Worm (Caenorhabditis elegans) whole organism, L1 larva: ENCODE measurements around the gene hpo-18.

Experiments used
- C04F5.9 ChIP-seq: sonication (generic microtip); optimal IDR thresholded peaks from 2 replicates; lab custom pipeline; 2016; ENCODE audit warnings: missing genetic modification characterization, missing compliant biosample characterization
- C16A3.4 ChIP-seq: fragments of 150-350 bp; optimal IDR thresholded peaks from 2 replicates; lab custom pipeline; 2014; ENCODE audit warnings: missing biosample characterization, missing genetic modification characterization
- aha-1 ChIP-seq: fragments of 150-350 bp; optimal IDR thresholded peaks from 2 replicates; lab custom pipeline; 2014; ENCODE audit warnings: missing biosample characterization, missing genetic modification characterization
- aly-2 ChIP-seq: fragments of 150-350 bp; optimal IDR thresholded peaks from 2 replicates; lab custom pipeline; 2014; ENCODE audit warnings: missing biosample characterization, missing genetic modification characterization
- ama-1 ChIP-seq: fragments of 150-350 bp; optimal IDR thresholded peaks from 2 replicates; lab custom pipeline; 2014
- blmp-1 ChIP-seq: fragments of 150-350 bp; optimal IDR thresholded peaks from 2 replicates; lab custom pipeline; 2014; ENCODE audit warnings: missing biosample characterization, missing genetic modification characterization
- ceh-63 ChIP-seq: fragments of 200-800 bp; sonication (Bioruptor generic); optimal IDR thresholded peaks from 2 replicates; lab custom pipeline; 2018; ENCODE audit warnings: mild to moderate bottlenecking, missing genetic modification characterization, missing compliant biosample characterization
- ceh-82 ChIP-seq, 3 experiments: fragments of 150-350 bp in 1 of 3; sonication (generic microtip) in 2 of 3; optimal IDR thresholded peaks; 2 replicates each; lab custom pipeline; 2014 to 2017; ENCODE audit warnings: missing biosample characterization in 3 of 3, missing genetic modification characterization in 3 of 3
- ceh-90 ChIP-seq: sonication (generic microtip); optimal IDR thresholded peaks from 2 replicates; lab custom pipeline; 2016; ENCODE audit warnings: missing genetic modification characterization, missing compliant biosample characterization
- ces-1 ChIP-seq: fragments of 150-350 bp; optimal IDR thresholded peaks from 2 replicates; lab custom pipeline; 2014; ENCODE audit warnings: missing biosample characterization, missing genetic modification reagents, missing genetic modification characterization
- dpl-1 ChIP-seq, 3 experiments: fragments of 150-350 bp in 2 of 3; sonication (generic microtip) in 1 of 3; optimal IDR thresholded peaks; 2 replicates each; lab custom pipeline; 2014 to 2017; ENCODE audit warnings: missing biosample characterization in 3 of 3, missing genetic modification characterization in 3 of 3, missing genetic modification reagents in 3 of 3
- dsc-1 ChIP-seq: sonication (generic microtip); optimal IDR thresholded peaks from 2 replicates; lab custom pipeline; 2016; ENCODE audit warnings: mild to moderate bottlenecking, missing genetic modification characterization, missing compliant biosample characterization
- efl-1 ChIP-seq, 4 experiments: fragments of 150-350 bp; optimal IDR thresholded peaks in 3 of 4; peaks in 1 of 4; 1 replicate in 1 of 4; 2 replicates in 3 of 4; lab custom pipeline; 2014; ENCODE audit warnings: missing biosample characterization in 2 of 4, missing genetic modification characterization in 2 of 4, missing genetic modification reagents in 2 of 4
- efl-3 ChIP-seq: fragments of 200-800 bp; sonication (Bioruptor generic); optimal IDR thresholded peaks from 2 replicates; lab custom pipeline; 2018; ENCODE audit warnings: mild to moderate bottlenecking, missing genetic modification characterization, missing compliant biosample characterization
- egl-27 ChIP-seq, 2 experiments: fragments of 150-350 bp in 1 of 2; sonication (generic microtip); optimal IDR thresholded peaks; 3 replicates each; lab custom pipeline; 2017 to 2018; ENCODE audit warnings: missing biosample characterization in 2 of 2, missing genetic modification characterization in 2 of 2, missing genetic modification reagents in 2 of 2
- fkh-10 ChIP-seq: sonication (generic microtip); optimal IDR thresholded peaks from 2 replicates; lab custom pipeline; 2017; ENCODE audit warnings: missing biosample characterization, missing genetic modification reagents, missing genetic modification characterization
- fkh-4 ChIP-seq: sonication (generic microtip); optimal IDR thresholded peaks from 2 replicates; lab custom pipeline; 2016; ENCODE audit warnings: missing compliant biosample characterization, missing genetic modification characterization, borderline replicate concordance
- fos-1 ChIP-seq: fragments of 150-350 bp; optimal IDR thresholded peaks from 2 replicates; lab custom pipeline; 2014; ENCODE audit warnings: missing biosample characterization, missing genetic modification characterization
- grh-1 ChIP-seq: fragments of 200-800 bp; sonication (Bioruptor generic); IDR thresholded peaks from 2 replicates; pipeline ENCODE4 v1.3.6; 2022; ENCODE audit warnings: missing genetic modification reagents, missing genetic modification characterization, missing compliant biosample characterization
- irx-1 ChIP-seq: sonication (generic microtip); optimal IDR thresholded peaks from 2 replicates; lab custom pipeline; 2016; ENCODE audit warnings: missing genetic modification characterization, missing compliant biosample characterization
- isw-1 ChIP-seq: fragments of 200-800 bp; sonication (Bioruptor generic); IDR thresholded peaks from 2 replicates; pipeline ENCODE4 v1.3.6; 2022; ENCODE audit warnings: missing genetic modification characterization, missing compliant biosample characterization
- lin-14 ChIP-seq: fragments of 200-800 bp; sonication (Bioruptor generic); optimal IDR thresholded peaks from 2 replicates; lab custom pipeline; 2018; ENCODE audit warnings: mild to moderate bottlenecking, missing genetic modification characterization, moderate library complexity, missing compliant biosample characterization
- lin-35 ChIP-seq, 2 experiments: fragments of 150-350 bp; optimal IDR thresholded peaks; 2 replicates each; lab custom pipeline; 2014; ENCODE audit warnings: missing biosample characterization in 2 of 2, missing genetic modification characterization in 2 of 2, missing genetic modification reagents in 2 of 2
- lin-39 ChIP-seq: fragments of 150-350 bp; optimal IDR thresholded peaks from 2 replicates; lab custom pipeline; 2014; ENCODE audit warnings: missing biosample characterization, missing genetic modification reagents, missing genetic modification characterization
- lir-3 ChIP-seq: sonication (generic microtip); optimal IDR thresholded peaks from 2 replicates; lab custom pipeline; 2016; ENCODE audit warnings: mild to moderate bottlenecking, missing genetic modification characterization, moderate library complexity, missing compliant biosample characterization; ENCODE audit not compliant: poor library complexity
- mdl-1 ChIP-seq, 2 experiments: fragments of 150-350 bp; optimal IDR thresholded peaks; 2 replicates each; lab custom pipeline; 2014 to 2017; ENCODE audit warnings: missing biosample characterization in 2 of 2, missing genetic modification characterization in 2 of 2, inconsistent platforms in 1 of 2
- mef-2 ChIP-seq: fragments of 150-350 bp; optimal IDR thresholded peaks from 2 replicates; lab custom pipeline; 2014; ENCODE audit warnings: missing biosample characterization, missing genetic modification characterization
- mep-1 ChIP-seq: fragments of 150-350 bp; optimal IDR thresholded peaks from 2 replicates; lab custom pipeline; 2014; ENCODE audit warnings: missing biosample characterization, missing genetic modification characterization
- nhr-12 ChIP-seq: sonication (generic microtip); optimal IDR thresholded peaks from 2 replicates; lab custom pipeline; 2017; ENCODE audit warnings: missing biosample characterization, missing genetic modification characterization
- nhr-19 ChIP-seq: fragments of 200-800 bp; sonication (Bioruptor generic); conservative IDR thresholded peaks from 2 replicates; pipeline ENCODE4 v1.3.6; 2022; ENCODE audit warnings: missing genetic modification characterization, missing compliant biosample characterization
- nhr-20 ChIP-seq: sonication (generic microtip); optimal IDR thresholded peaks from 2 replicates; lab custom pipeline; 2016; ENCODE audit warnings: mild to moderate bottlenecking, missing genetic modification characterization, missing compliant biosample characterization
- nhr-237 ChIP-seq: fragments of 150-350 bp; optimal IDR thresholded peaks from 2 replicates; lab custom pipeline; 2014; ENCODE audit warnings: missing biosample characterization, missing genetic modification characterization
- nhr-28 ChIP-seq: fragments of 150-350 bp; optimal IDR thresholded peaks from 2 replicates; lab custom pipeline; 2014; ENCODE audit warnings: missing biosample characterization, missing genetic modification characterization
- nhr-76 ChIP-seq: sonication (generic microtip); optimal IDR thresholded peaks from 2 replicates; lab custom pipeline; 2017; ENCODE audit warnings: missing biosample characterization, missing genetic modification characterization
- pqm-1 ChIP-seq: sonication (generic microtip); optimal IDR thresholded peaks from 3 replicates; lab custom pipeline; 2017; ENCODE audit warnings: missing biosample characterization, missing genetic modification characterization
- skn-1 ChIP-seq: fragments of 150-350 bp; optimal IDR thresholded peaks from 2 replicates; lab custom pipeline; 2014; ENCODE audit warnings: missing biosample characterization, missing genetic modification characterization
- snpc-4 ChIP-seq: fragments of 150-350 bp; optimal IDR thresholded peaks from 2 replicates; lab custom pipeline; 2014; ENCODE audit warnings: missing biosample characterization, missing genetic modification characterization
- snu-23 ChIP-seq: sonication (generic microtip); optimal IDR thresholded peaks from 2 replicates; lab custom pipeline; 2016; ENCODE audit warnings: missing genetic modification characterization, missing compliant biosample characterization
- sptf-1 ChIP-seq: fragments of 150-350 bp; optimal IDR thresholded peaks from 2 replicates; lab custom pipeline; 2014; ENCODE audit warnings: missing biosample characterization, missing genetic modification characterization
- sup-37 ChIP-seq: fragments of 200-800 bp; sonication (Bioruptor generic); optimal IDR thresholded peaks from 2 replicates; lab custom pipeline; 2018; ENCODE audit warnings: mild to moderate bottlenecking, missing genetic modification characterization, missing compliant biosample characterization
- swsn-7 ChIP-seq: sonication (generic microtip); optimal IDR thresholded peaks from 2 replicates; lab custom pipeline; 2016; ENCODE audit warnings: missing genetic modification characterization, missing compliant biosample characterization
- tlp-1 ChIP-seq: fragments of 150-350 bp; optimal IDR thresholded peaks from 2 replicates; lab custom pipeline; 2014; ENCODE audit warnings: missing biosample characterization, missing genetic modification characterization
- unc-86 ChIP-seq: sonication (generic microtip); optimal IDR thresholded peaks from 2 replicates; lab custom pipeline; 2016; ENCODE audit warnings: missing genetic modification characterization, missing compliant biosample characterization
- vab-15 ChIP-seq: sonication (generic microtip); optimal IDR thresholded peaks from 2 replicates; lab custom pipeline; 2017; ENCODE audit warnings: missing genotype, mild to moderate bottlenecking, missing genetic modification characterization, missing compliant biosample characterization
- xbp-1 ChIP-seq: sonication (generic microtip); optimal IDR thresholded peaks from 2 replicates; lab custom pipeline; 2016; ENCODE audit warnings: missing genetic modification characterization, missing compliant biosample characterization
- zag-1 ChIP-seq: fragments of 150-350 bp; optimal IDR thresholded peaks from 2 replicates; lab custom pipeline; 2014; ENCODE audit warnings: missing biosample characterization, missing genetic modification characterization
- ztf-11 ChIP-seq, 2 experiments: sonication (generic microtip); optimal IDR thresholded peaks; 2 replicates each; lab custom pipeline; 2016 to 2017; ENCODE audit warnings: missing genetic modification characterization in 2 of 2, missing biosample characterization in 1 of 2, missing compliant biosample characterization in 1 of 2
- ztf-4 ChIP-seq: fragments of 150-350 bp; optimal IDR thresholded peaks from 2 replicates; lab custom pipeline; 2014; ENCODE audit warnings: missing biosample characterization, missing genetic modification characterization

The hpo-18 gene

DNA sequence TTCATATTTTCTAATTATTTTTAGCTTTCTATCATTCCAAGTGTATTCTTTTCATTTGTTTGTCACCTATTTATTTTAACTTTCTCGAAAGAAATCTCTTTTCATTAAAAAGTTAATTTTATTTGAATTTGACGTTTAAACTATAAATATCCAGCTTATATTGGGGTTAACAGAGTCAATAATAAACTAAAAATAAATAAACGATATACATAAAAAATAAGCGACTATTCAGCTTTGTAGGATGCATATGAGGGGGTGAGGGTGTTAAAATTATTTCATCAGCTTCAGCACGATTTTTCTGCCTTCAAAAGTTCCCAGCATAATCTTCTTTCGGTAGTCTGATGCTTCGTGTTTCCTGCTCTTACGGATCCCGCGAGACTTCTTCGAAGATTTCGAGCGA is 27.4 kb upstream of the hpo-18 start (continued):
- no peak for TF ChIP-seq aly-2 (tag; lab: Kevin White, UChicago)

ce11 chrV:4372986-4373385 is 26.8 kb upstream of the hpo-18 start:
- TF ChIP-seq mep-1 (tag; lab: Kevin White, UChicago), result no peak
- no peak for TF ChIP-seq efl-1 (optimal IDR thresholded peaks at IDR 0.05; lab: Kevin White, UChicago)
- TF ChIP-seq efl-1 (GFP tag; optimal IDR thresholded peaks at IDR 0.05 in 1 of 2; lab: Kevin White, UChicago), result peak in 1 of 2 experiments; percentile 89

- peak; percentile 69 for TF ChIP-seq nhr-20 (tag; lab: Kevin White, UChicago)
- peak; percentile 57 for TF ChIP-seq dsc-1 (tag; lab: Kevin White, UChicago)
- peak; percentile 86 for TF ChIP-seq snu-23
- no peak for TF ChIP-seq sup-37 (GFP tag; lab: Kevin White, UChicago)
- peak; percentile 73 for TF ChIP-seq xbp-1 (tag; lab: Kevin White, UChicago)
- TF ChIP-seq lin-35 (GFP tag; optimal IDR thresholded peaks at IDR 0.05; lab: Kevin White, UChicago), result peak; percentile 67 to 82
- TF ChIP-seq egl-27 (tag; optimal IDR thresholded peaks at IDR 0.05; lab: Kevin White, UChicago), result no peak
- TF ChIP-seq lir-3 (tag; lab: Kevin White, UChicago), result no peak
- TF ChIP-seq nhr-28 (tag; lab: Kevin White, UChicago), result no peak
- TF ChIP-seq pqm-1, result no peak
- TF ChIP-seq ceh-63 (GFP tag; lab: Kevin White, UChicago), result no peak
- TF ChIP-seq efl-1 (optimal IDR thresholded peaks at IDR 0.05; lab: Kevin White, UChicago), result peak; percentile 83 to 84
- peak; percentile 77 to 97 for TF ChIP-seq efl-1 (GFP tag; optimal IDR thresholded peaks at IDR 0.05 in 1 of 2; lab: Kevin White, UChicago)
- TF ChIP-seq C04F5.9 (tag; lab: Kevin White, UChicago), result no peak
- TF ChIP-seq efl-3 (GFP tag; lab: Kevin White, UChicago), result no peak
- no peak for TF ChIP-seq fkh-10
- TF ChIP-seq lin-39 (tag; lab: Kevin White, UChicago), result peak; percentile 69
- TF ChIP-seq sptf-1, result no peak
- peak; percentile 70 for TF ChIP-seq nhr-19 (GFP tag; lab: Robert Waterston, UW)
- TF ChIP-seq isw-1 (GFP tag; lab: Robert Waterston, UW), result peak; percentile 52
- peak; percentile 74 for TF ChIP-seq mep-1 (tag; lab: Kevin White, UChicago)
- TF ChIP-seq irx-1 (tag; lab: Kevin White, UChicago), result peak; percentile 59
- TF ChIP-seq skn-1 (tag; lab: Kevin White, UChicago), result peak; percentile 54
- TF ChIP-seq fkh-4, result no peak
- no peak for TF ChIP-seq nhr-76 (tag; lab: Kevin White, UChicago)
- peak; percentile 33 to 71 (median 45) for TF ChIP-seq ceh-82 (tag; optimal IDR thresholded peaks at IDR 0.05; lab: Kevin White, UChicago)
- peak; percentile 77 for TF ChIP-seq swsn-7 (tag; lab: Kevin White, UChicago)
- TF ChIP-seq ama-1 (lab: Kevin White, UChicago), result no peak
- TF ChIP-seq nhr-12 (tag; lab: Kevin White, UChicago), result no peak
- TF ChIP-seq mef-2 (tag; lab: Kevin White, UChicago), result no peak
- TF ChIP-seq unc-86, result peak; percentile 67
- TF ChIP-seq fos-1 (tag; lab: Kevin White, UChicago), result no peak
- TF ChIP-seq grh-1, result peak; percentile 67
- peak; percentile 55 for TF ChIP-seq C16A3.4 (tag; lab: Kevin White, UChicago)
- no peak for TF ChIP-seq ztf-11 (tag; optimal IDR thresholded peaks at IDR 0.05; lab: Kevin White, UChicago)
- no peak for TF ChIP-seq ztf-4 (tag; lab: Kevin White, UChicago)
- TF ChIP-seq nhr-237, result no peak
- no peak for TF ChIP-seq lin-14
- no peak for TF ChIP-seq zag-1
- no peak for TF ChIP-seq ceh-90 (tag; lab: Kevin White, UChicago)
- TF ChIP-seq aha-1, result no peak
- TF ChIP-seq tlp-1 (tag; lab: Kevin White, UChicago), result no peak
- TF ChIP-seq dpl-1 (GFP tag; optimal IDR thresholded peaks at IDR 0.05; lab: Kevin White, UChicago), result peak; percentile 64 to 78 (median 73)
- no peak for TF ChIP-seq vab-15 (tag; lab: Kevin White, UChicago)
- no peak for TF ChIP-seq snpc-4 (tag; lab: Kevin White, UChicago)
- TF ChIP-seq blmp-1, result peak; percentile 33
- TF ChIP-seq ces-1 (GFP tag; lab: Kevin White, UChicago), result no peak
- peak in 1 of 2 experiments; percentile 30 for TF ChIP-seq mdl-1 (tag; optimal IDR thresholded peaks at IDR 0.05; lab: Kevin White, UChicago)
Measured at ce11 chrV:4371309-4371933, 25.2 kb upstream of the hpo-18 start, which contains the start of the genes gmpr-1 and fipp-1. TSS of gene gmpr-1 (minus strand) at chrV:4371383. TSS of gene fipp-1 (plus strand) at chrV:4371807.
